Fruit fly (Drosophila melanogaster): ENCODE results near the gene CG40439.
"Not testable (repeated sequence)": the region's sequence is repeated elsewhere in the genome, so short reads cannot be mapped to it uniquely, and the experiment has no call there.

The CG40439 gene

dm6 chr2L:22798269-22798668, at the start of gene CG40439:
CG40439 (minus strand) TSS chr2L:22798276.
- TF ChIP-seq noc (tag; optimal IDR thresholded peaks at IDR 0.05) = not testable (repeated sequence)

- not testable (repeated sequence) for TF ChIP-seq noc (tag; optimal IDR thresholded peaks at IDR 0.05)
Observed at dm6 chr2L:22843920-22844319, 45.8 kb upstream of the CG40439 start, which contains the start of gene CG17715. CG17715 (plus strand) TSS chr2L:22844220.

- no peak for TF ChIP-seq noc (tag; optimal IDR thresholded peaks at IDR 0.05)
Observed at dm6 chr2L:22758159-22758558, 39.9 kb downstream of the CG40439 start.

- no peak for TF ChIP-seq noc (tag; optimal IDR thresholded peaks at IDR 0.05)
Observed at dm6 chr2L:22756281-22756680, 41.8 kb downstream of the CG40439 start, which contains the start of gene CG40006. CG40006 (minus strand) TSS chr2L:22756349.

Measured in whole organism, larva.